Worm (Caenorhabditis elegans) whole organism, L2 larva: ENCODE data around the gene R193.2.
A peak's percentile ranks its signal among the peaks of the same experiment; 100 is the strongest.

ENCODE experiments used
- F13H6.1 ChIP-seq: sonication (generic microtip); optimal IDR thresholded peaks from 2 replicates; lab custom pipeline; 2016; ENCODE audit warnings: missing genetic modification characterization, missing compliant biosample characterization
- R02D3.7 ChIP-seq: fragments of 150-350 bp; optimal IDR thresholded peaks from 2 replicates; lab custom pipeline; 2014; ENCODE audit warnings: missing biosample characterization, missing genetic modification characterization
- alr-1 ChIP-seq: fragments of 150-350 bp; optimal IDR thresholded peaks from 2 replicates; lab custom pipeline; 2014; ENCODE audit warnings: missing biosample characterization, missing genetic modification characterization
- ceh-16 ChIP-seq: fragments of 150-350 bp; optimal IDR thresholded peaks from 2 replicates; lab custom pipeline; 2014; ENCODE audit warnings: missing biosample characterization, missing genetic modification characterization
- lin-11 ChIP-seq: fragments of 150-350 bp; sonication (generic microtip); optimal IDR thresholded peaks from 2 replicates; lab custom pipeline; 2014; ENCODE audit warnings: missing biosample characterization, missing genetic modification characterization, inconsistent platforms, mixed read lengths
- lsy-2 ChIP-seq, 2 experiments: fragments of 150-350 bp in 1 of 2; sonication (generic microtip) in 1 of 2; optimal IDR thresholded peaks; 2 replicates each; lab custom pipeline; 2014 to 2017; ENCODE audit warnings: missing biosample characterization in 2 of 2, missing genetic modification characterization in 2 of 2
- mab-5 ChIP-seq: fragments of 150-350 bp; optimal IDR thresholded peaks from 2 replicates; lab custom pipeline; 2014; ENCODE audit warnings: missing biosample characterization, missing genetic modification characterization
- nhr-11 ChIP-seq: fragments of 150-350 bp; optimal IDR thresholded peaks from 2 replicates; lab custom pipeline; 2014; ENCODE audit warnings: missing biosample characterization, missing genetic modification characterization
- nhr-25 ChIP-seq: fragments of 150-350 bp; sonication (generic microtip); optimal IDR thresholded peaks from 3 replicates; lab custom pipeline; 2014; ENCODE audit warnings: missing biosample characterization, missing genetic modification characterization
- sem-4 ChIP-seq: fragments of 150-350 bp; optimal IDR thresholded peaks from 2 replicates; lab custom pipeline; 2014; ENCODE audit warnings: missing biosample characterization, missing genetic modification reagents, missing genetic modification characterization
- skn-1 ChIP-seq: sonication (generic microtip); optimal IDR thresholded peaks from 2 replicates; lab custom pipeline; 2017; ENCODE audit warnings: missing biosample characterization, missing genetic modification characterization
- snpc-4 ChIP-seq: fragments of 150-350 bp; optimal IDR thresholded peaks from 2 replicates; lab custom pipeline; 2014; ENCODE audit warnings: missing biosample characterization, missing genetic modification characterization
- unc-62 ChIP-seq: fragments of 150-350 bp; optimal IDR thresholded peaks from 2 replicates; lab custom pipeline; 2014; ENCODE audit warnings: missing biosample characterization, missing genetic modification reagents, missing genetic modification characterization

DNA sequence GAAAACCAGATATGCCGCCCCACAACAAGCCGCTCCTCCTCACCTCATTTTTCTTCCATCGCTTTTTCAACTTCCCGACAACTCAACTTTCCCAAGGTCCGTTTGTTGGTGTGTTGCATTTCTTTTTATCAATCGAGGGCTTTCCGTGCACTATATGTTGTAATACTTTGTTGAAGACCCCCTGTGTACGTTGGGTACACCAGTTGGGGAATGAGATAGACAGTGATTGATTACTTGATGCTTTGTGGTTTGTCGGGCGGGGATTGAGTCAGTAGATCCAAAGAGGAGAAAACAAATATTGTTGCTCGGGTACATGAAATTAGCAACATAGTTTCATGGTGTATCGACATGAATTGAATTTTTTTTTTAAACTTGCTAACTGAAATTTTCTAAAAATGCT is 39.5 kb downstream of the R193.2 start:
- TF ChIP-seq mab-5 (tag; lab: Kevin White, UChicago) (peak; percentile 52), snpc-4 (tag; lab: Kevin White, UChicago) (no peak), sem-4 (no peak), nhr-25 (tag; lab: Kevin White, UChicago) (no peak), nhr-11 (no peak), F13H6.1 (tag; lab: Kevin White, UChicago) (no peak), lin-11 (no peak), skn-1 (tag; lab: Kevin White, UChicago) (no peak), unc-62 (GFP tag; lab: Kevin White, UChicago) (no peak), R02D3.7 (tag; lab: Kevin White, UChicago) (no peak), lsy-2 (tag; optimal IDR thresholded peaks at IDR 0.05; lab: Kevin White, UChicago) (peak in 1 of 2 experiments; percentile 6), alr-1 (tag; lab: Kevin White, UChicago) (no peak), ceh-16 (tag; lab: Kevin White, UChicago) (no peak)
